Fruit fly (Drosophila melanogaster) ovary, adult (tissue): ENCODE data around the gene CG10654.
A peak's percentile ranks its signal among the peaks of the same experiment; 100 is the strongest.

Experiments
- CG17801 ChIP-seq: fragments of 200-800 bp; optimal IDR thresholded peaks from 2 replicates; lab custom pipeline; 2019; ENCODE audit warnings: missing biosample characterization, mild to moderate bottlenecking, missing genetic modification characterization, moderate library complexity; ENCODE audit not compliant: partially characterized antibody

CG10654 gene

DNA sequence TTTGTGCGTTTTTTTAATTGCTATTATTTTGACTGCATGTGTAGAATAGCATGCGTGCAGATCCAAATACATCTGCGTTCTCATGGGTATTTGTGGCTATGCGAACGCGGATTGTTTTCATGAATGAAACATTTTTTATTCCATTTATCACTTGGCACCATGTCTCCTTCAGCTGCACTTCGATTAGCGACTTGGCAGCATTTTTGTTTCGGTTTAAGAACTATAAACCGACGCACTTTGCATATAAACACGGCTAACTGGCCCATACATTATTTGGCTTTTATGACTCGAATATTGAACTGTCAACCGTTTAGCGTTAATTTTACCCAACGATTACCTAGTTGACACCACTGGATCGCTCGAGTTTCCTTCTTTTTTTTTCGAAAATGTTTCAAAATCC, 23.2 kb downstream of the CG10654 start:
- TF ChIP-seq CG17801 (GFP tag; lab: Kevin White, UChicago), result no peak

DNA sequence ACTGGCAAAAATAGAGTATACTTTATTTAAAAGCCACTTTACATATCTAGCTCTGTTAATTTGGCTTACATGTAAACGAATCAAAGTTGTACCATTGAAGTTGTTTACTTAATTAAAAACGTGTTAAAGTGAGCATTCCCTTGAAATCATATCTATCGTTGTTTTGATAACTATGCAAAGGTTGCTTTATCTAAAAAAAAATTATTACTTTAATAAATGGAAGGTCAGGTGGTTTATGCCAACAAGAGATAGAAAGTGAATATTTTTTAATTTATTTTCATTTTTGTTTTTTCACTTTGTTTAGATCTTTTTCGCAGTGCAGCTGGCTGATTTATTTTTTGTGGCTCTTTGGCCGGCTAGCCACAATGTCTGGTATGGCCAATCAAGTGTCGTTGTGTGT, 24.7 kb downstream of the CG10654 start:
- TF ChIP-seq CG17801 (GFP tag; lab: Kevin White, UChicago), result peak; percentile 17

DNA sequence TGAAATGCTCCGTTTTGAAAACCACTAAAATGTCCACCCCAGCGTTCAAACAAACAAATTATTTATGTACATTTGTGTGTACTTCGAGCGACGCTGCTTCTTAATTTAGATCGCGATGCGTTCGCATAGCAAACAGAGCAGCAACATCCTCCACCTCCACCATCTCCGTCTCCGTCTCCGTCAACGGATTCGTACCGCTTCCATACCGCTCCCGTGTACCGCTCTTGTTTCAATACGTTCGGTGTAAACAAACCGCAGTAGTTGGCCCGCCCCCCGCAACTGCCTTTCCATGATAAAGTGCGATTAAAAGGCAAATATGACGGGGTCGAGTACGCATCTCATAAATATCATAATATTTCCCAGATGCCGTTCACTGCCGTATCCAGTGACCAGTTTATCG, 25.4 kb downstream of the CG10654 start, which contains the start of gene CG33725:
TSS of gene CG33725 (plus strand) at position 364 of the 400 bp plus-strand sequence.
- TF ChIP-seq CG17801 (GFP tag; lab: Kevin White, UChicago), result no peak

DNA sequence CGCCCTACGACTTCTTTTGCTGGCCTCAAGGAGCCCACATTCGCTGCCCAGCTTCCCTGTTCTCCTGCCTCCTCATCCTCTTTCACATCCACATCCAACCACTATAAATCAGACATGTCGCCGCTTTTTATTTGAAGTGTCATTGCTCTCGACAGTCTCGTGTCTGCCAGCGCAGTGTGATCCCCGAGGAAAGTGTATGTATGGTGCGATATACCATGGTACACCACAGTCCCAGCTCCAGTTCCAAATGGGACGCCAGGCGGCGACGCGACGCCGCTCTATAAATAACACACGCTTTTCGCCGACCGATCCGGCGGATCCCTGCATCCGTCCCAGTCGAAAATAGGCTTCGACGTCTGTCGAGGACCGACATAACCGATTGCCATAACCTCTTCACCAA, 29.4 kb downstream of the CG10654 start:
- TF ChIP-seq CG17801 (GFP tag; lab: Kevin White, UChicago), result no peak

DNA sequence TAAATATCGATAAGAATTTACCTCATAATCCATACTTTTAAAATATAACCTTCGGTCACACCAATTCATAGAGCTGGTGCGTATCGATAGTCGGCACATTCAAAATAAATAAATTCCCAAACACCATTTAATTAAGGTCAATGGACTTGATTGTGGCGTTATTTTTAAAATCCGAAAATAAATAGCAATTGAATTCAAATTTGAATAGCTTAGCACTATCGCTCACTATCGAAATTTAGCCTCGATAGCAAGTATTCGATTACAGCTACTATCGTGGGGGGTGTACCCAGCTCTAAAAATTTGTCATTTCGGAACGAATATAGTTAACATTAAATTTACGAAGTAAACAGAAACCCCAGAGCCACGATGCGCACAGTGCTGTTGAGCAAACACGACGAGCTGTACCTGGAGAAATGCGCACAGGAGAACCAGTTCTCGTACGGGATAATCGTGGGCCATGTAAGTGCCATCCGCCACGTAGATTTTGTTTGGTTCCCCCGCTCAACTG, 36.1 kb downstream of the CG10654 start, which contains the start of gene CG10616:
TSS of gene CG10616 (plus strand) at position 258 of the 508 bp plus-strand sequence.
- TF ChIP-seq CG17801 (GFP tag; lab: Kevin White, UChicago), result no peak

DNA sequence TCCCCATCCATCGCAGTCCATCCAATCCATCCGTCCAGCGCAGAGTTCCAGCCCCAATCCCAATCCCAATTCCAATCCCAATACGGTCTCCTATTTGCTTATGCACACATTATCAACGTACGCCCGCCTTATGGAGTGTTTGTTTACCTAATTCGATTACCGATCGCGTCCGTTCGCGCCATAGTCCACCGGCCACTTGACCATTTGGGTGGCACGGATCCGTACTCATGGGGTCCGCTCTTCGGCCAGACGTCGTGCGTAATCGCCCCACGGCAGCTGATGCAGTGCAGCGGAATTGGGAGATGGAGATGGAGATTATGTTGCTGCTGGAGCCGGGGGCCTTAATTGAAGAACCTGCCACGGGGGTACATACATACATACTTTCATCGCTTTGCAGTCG, 37.1 kb downstream of the CG10654 start:
- TF ChIP-seq CG17801 (GFP tag; lab: Kevin White, UChicago), result no peak

DNA sequence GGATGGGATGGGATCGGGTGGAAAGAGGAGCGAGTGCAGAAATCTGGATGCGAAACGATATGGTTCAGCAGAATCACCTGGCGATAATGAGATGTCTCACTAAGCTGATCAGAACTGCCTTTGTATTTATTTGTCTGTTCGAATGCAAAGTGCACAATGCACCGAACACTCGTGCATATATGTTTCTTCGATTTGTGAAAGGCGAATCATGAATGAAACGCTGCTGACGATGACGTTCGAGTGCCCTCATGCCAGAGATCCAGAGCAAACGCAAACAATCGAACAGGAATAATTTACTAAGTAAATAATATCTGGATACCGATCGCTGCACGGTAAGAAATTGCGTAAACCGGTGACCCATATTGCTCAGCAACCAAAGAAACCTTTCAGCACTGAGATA, 38.0 kb downstream of the CG10654 start, which contains the start of gene CG32102:
TSS of gene CG32102 (minus strand) at position 101 of the 400 bp plus-strand sequence.
- TF ChIP-seq CG17801 (GFP tag; lab: Kevin White, UChicago), result no peak

DNA sequence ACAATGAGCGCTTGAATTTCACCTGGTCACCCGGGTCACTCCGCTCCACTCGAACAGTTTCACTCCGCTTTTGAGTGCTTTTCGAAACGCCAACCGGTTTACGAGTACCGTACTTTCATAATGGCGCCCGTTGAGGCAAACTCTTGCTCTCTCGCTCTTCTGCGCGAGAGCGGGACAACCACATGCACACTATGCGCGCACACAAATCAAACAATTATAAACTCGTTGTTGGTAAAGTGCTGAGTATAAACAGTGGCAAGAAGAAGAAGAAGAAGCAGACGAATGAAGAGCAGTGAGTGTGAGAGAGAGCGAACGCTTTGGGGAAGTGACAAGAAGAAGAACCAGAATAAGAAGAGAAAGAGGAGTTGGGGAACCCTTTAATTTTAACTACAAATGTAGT, 39.6 kb downstream of the CG10654 start, which contains the start of gene eyg:
TSS of gene eyg (minus strand) at position 6 of the 400 bp plus-strand sequence.
- TF ChIP-seq CG17801 (GFP tag; lab: Kevin White, UChicago), result no peak

DNA sequence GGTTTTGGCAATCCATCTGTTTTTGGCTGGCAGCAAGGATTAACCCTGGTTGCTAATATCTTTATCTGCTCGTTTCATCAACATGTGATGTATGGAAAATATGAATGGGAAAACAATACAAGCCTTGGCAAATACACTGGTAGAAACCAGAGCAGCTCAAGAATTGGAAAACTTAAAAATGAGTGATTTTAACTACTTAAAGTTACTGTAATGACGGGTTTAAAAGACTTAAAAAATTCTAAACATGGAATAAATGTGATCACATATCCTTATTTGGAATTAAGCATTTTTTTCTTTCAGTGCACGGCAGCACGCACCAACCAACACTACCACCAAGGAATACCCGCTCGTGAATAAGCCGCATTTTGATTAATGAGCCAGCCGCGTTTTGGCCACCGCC, 42.4 kb downstream of the CG10654 start:
- no peak for TF ChIP-seq CG17801 (GFP tag; lab: Kevin White, UChicago)

DNA sequence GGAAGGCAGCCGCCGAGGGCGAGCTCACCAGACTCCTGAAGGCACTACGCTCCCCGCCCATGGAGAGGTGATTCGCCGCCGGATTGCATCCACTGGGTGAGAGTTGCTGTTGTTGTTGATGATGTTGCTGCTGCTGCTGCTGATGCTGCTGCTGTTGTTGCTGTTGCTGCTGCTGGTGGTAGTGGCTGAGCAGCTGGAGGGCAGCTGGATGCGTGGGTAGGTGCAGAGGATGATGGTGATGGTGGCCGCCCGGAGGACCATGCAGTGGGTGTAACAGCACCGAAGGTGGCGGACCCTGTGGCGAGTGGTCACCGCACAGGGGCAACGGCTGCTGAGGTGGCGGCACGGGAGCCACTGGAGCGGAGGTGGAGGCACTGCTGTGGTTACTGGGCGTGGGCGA, 44.1 kb downstream of the CG10654 start:
- no peak for TF ChIP-seq CG17801 (GFP tag; lab: Kevin White, UChicago)

DNA sequence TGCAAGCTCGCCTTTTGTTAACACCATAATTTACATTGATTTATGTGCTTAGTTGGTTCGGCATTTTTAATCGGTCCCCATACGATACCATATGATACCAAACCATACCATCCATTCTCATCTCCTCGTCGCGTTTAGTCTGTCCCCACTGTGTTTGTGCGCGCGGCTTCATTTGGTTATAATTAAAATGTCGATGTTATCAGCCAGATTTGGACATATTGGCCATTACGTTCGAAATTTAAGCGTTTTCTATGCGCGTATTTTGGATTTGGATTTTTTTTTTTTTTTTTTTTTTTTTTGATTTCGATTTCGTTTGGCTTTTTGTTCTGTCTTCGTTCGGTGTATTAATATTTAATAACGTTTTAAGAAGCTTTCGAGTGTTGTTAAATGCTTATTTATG, 45.7 kb downstream of the CG10654 start:
- TF ChIP-seq CG17801 (GFP tag; lab: Kevin White, UChicago), result no peak

DNA sequence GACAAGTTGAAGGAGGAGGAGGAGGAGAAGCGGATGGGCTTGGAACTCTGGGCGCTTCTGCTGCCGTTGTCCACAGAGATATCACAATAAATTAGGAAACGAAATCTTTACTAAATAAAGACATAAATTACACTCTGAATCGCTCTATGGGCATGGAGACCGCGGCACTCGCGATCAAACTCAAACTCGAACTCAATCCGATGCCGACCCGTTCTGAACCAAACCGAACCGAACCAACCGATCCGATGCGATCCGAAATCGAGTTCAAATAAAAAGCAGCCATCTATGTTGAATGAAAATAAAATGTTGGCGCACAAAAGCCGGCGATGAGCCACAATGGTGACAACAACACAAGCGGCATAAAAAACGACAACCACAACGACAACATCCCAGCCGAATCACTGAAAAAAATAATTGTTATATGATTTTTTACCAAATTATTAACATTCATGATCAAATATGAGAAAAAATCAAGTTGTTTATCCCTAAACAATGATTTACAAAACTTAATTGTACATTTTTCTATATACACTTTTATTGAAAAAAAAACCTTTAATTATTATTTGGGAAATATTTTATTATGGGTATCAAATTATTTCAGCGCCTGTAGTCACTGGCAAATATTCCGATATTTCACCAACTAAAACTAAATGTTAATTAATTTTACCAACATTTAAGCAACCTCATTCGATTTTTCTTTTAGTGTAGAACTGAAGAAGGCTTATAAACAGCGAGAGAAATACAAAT, 50.6 kb downstream of the CG10654 start:
- no peak for TF ChIP-seq CG17801 (GFP tag; lab: Kevin White, UChicago)
